Worm (Caenorhabditis elegans): Measurements from ENCODE around the gene C35D10.12.

- TF ChIP-seq lsy-2 (tag; optimal IDR thresholded peaks at IDR 0.05) (no peak), lin-39 (tag; optimal IDR thresholded peaks at IDR 0.05) (no peak), tag-97 (GFP tag; IDR thresholded peaks at IDR 0.05) (no peak), nhr-76 (tag; optimal IDR thresholded peaks at IDR 0.05) (no peak), pha-4 (GFP tag; IDR thresholded peaks at IDR 0.05) (no peak), pha-4 (tag; optimal IDR thresholded peaks at IDR 0.05) (no peak), zag-1 (tag; optimal IDR thresholded peaks at IDR 0.05) (no peak), jun-1 (tag; optimal IDR thresholded peaks at IDR 0.05) (no peak), egl-27 (tag; optimal IDR thresholded peaks at IDR 0.05) (no peak), fkh-10 (GFP tag; optimal IDR thresholded peaks at IDR 0.05) (no peak)
These were observed 30.8 kb upstream of the C35D10.12 start, which contains the start of gene F26F4.8 for ce11 chrIII:4905405-4905804.
